Worm (Caenorhabditis elegans) whole organism, L2 larva: ENCODE data around the gene C08F11.3.
"Not testable (repeated sequence)": the region's sequence is repeated elsewhere in the genome, so short reads cannot be mapped to it uniquely, and the experiment has no call there.

Experiments used
- lin-39 ChIP-seq: fragments of 150-350 bp; optimal IDR thresholded peaks from 2 replicates; lab custom pipeline; 2014; ENCODE audit warnings: missing biosample characterization, missing genetic modification reagents, missing genetic modification characterization
- nhr-23 ChIP-seq: fragments of 150-350 bp; optimal IDR thresholded peaks from 2 replicates; lab custom pipeline; 2014; ENCODE audit warnings: missing biosample characterization, missing genetic modification reagents, missing genetic modification characterization
- peb-1 ChIP-seq: fragments of 150-350 bp; optimal IDR thresholded peaks from 2 replicates; lab custom pipeline; 2014; ENCODE audit warnings: missing biosample characterization, missing genetic modification characterization
- snpc-4 ChIP-seq: fragments of 150-350 bp; optimal IDR thresholded peaks from 2 replicates; lab custom pipeline; 2014; ENCODE audit warnings: missing biosample characterization, missing genetic modification characterization

- TF ChIP-seq snpc-4 (tag; lab: Kevin White, UChicago); lin-39; nhr-23; peb-1: not testable (repeated sequence)
Observed at ce11 chrIV:13659449-13659848, 40.1 kb downstream of the C08F11.3 start, which contains the start of gene Y45F10C.1.
